Worm (Caenorhabditis elegans) whole organism, young adult: ENCODE results near the gene R08C7.1.

Experiments used
- B0019.2 ChIP-seq: fragments of 200-800 bp; sonication (Bioruptor generic); conservative IDR thresholded peaks from 2 replicates; pipeline ENCODE4 v1.3.6; 2022; ENCODE audit warnings: missing genetic modification reagents, missing genetic modification characterization, missing compliant biosample characterization
- B0035.1 ChIP-seq: sonication (generic microtip); optimal IDR thresholded peaks from 2 replicates; lab custom pipeline; 2016; ENCODE audit warnings: missing genetic modification characterization, mild to moderate bottlenecking, missing compliant biosample characterization, missing genotype, missing genetic modification reagents
- B0336.3 ChIP-seq: fragments of 200-800 bp; sonication (Bioruptor generic); IDR thresholded peaks from 2 replicates; pipeline ENCODE4 v1.3.6; 2022; ENCODE audit warnings: missing genetic modification characterization, missing compliant biosample characterization
- F10E7.11 ChIP-seq: sonication (generic microtip); optimal IDR thresholded peaks from 2 replicates; lab custom pipeline; 2017; ENCODE audit warnings: mild to moderate bottlenecking, missing genetic modification characterization, moderate library complexity, missing compliant biosample characterization
- F22D6.2 ChIP-seq: sonication (generic microtip); optimal IDR thresholded peaks from 2 replicates; lab custom pipeline; 2016; ENCODE audit warnings: mild to moderate bottlenecking, missing genetic modification characterization, missing compliant biosample characterization
- F23B12.7 ChIP-seq: sonication (generic microtip); optimal IDR thresholded peaks from 2 replicates; lab custom pipeline; 2017; ENCODE audit warnings: missing genetic modification characterization, mild to moderate bottlenecking, missing compliant biosample characterization, antibody characterized with exemption, moderate library complexity; ENCODE audit not compliant: insufficient read depth
- K11D2.4 ChIP-seq: fragments of 200-800 bp; sonication (Bioruptor generic); IDR thresholded peaks from 2 replicates; pipeline ENCODE4 v1.3.6; 2022; ENCODE audit warnings: missing genetic modification reagents, missing genetic modification characterization, missing compliant biosample characterization
- K12H6.12 ChIP-seq: fragments of 200-800 bp; sonication (Bioruptor generic); optimal IDR thresholded peaks from 2 replicates; lab custom pipeline; 2018; ENCODE audit warnings: mild to moderate bottlenecking, missing genetic modification characterization, missing compliant biosample characterization
- T07F8.4 ChIP-seq: sonication (generic microtip); optimal IDR thresholded peaks from 2 replicates; lab custom pipeline; 2016; ENCODE audit warnings: mild to moderate bottlenecking, missing genetic modification characterization, moderate library complexity, missing compliant biosample characterization
- Y53G8AR.9 ChIP-seq: fragments of 200-800 bp; sonication (Bioruptor generic); conservative IDR thresholded peaks from 2 replicates; pipeline ENCODE4 v1.3.6; 2022; ENCODE audit warnings: missing genetic modification reagents, missing genetic modification characterization, missing compliant biosample characterization
- Y56A3A.18 ChIP-seq: fragments of 200-800 bp; sonication (Bioruptor generic); IDR thresholded peaks from 2 replicates; pipeline ENCODE4 v1.3.6; 2022; ENCODE audit warnings: missing genetic modification reagents, missing genetic modification characterization, missing compliant biosample characterization
- ZK185.1 ChIP-seq: sonication (generic microtip); optimal IDR thresholded peaks from 2 replicates; lab custom pipeline; 2016; ENCODE audit warnings: mild to moderate bottlenecking, missing genetic modification characterization, missing compliant biosample characterization; ENCODE audit not compliant: poor library complexity, severe bottlenecking
- akir-1 ChIP-seq: fragments of 200-800 bp; sonication (Bioruptor generic); optimal IDR thresholded peaks from 2 replicates; lab custom pipeline; 2018; ENCODE audit warnings: mild to moderate bottlenecking, missing genetic modification characterization, moderate library complexity, missing compliant biosample characterization
- atf-7 ChIP-seq: sonication (generic microtip); optimal IDR thresholded peaks from 2 replicates; lab custom pipeline; 2017; ENCODE audit warnings: mild to moderate bottlenecking, missing genetic modification characterization, missing compliant biosample characterization
- attf-5 ChIP-seq: fragments of 200-800 bp; sonication (Bioruptor generic); optimal IDR thresholded peaks from 2 replicates; lab custom pipeline; 2018; ENCODE audit warnings: mild to moderate bottlenecking, missing genetic modification characterization, missing compliant biosample characterization
- attf-6 ChIP-seq: fragments of 200-800 bp; sonication (Bioruptor generic); IDR thresholded peaks from 2 replicates; pipeline ENCODE4 v1.3.6; 2022; ENCODE audit warnings: missing genetic modification reagents, missing genetic modification characterization, missing compliant biosample characterization
- bed-2 ChIP-seq: fragments of 200-800 bp; sonication (Bioruptor generic); IDR thresholded peaks from 2 replicates; pipeline ENCODE4 v1.3.6; 2022; ENCODE audit warnings: missing genetic modification reagents, missing genetic modification characterization, missing compliant biosample characterization
- cebp-1 ChIP-seq, 2 experiments: fragments of 200-800 bp in 1 of 2; sonication (Bioruptor generic) in 1 of 2; sonication (generic microtip) in 1 of 2; IDR thresholded peaks in 1 of 2; optimal IDR thresholded peaks in 1 of 2; 2 replicates each; pipeline versions ENCODE4 v1.3.6 to Lab custom; 2017 to 2022; ENCODE audit warnings: missing compliant biosample characterization in 2 of 2, missing genetic modification characterization in 2 of 2, mild to moderate bottlenecking in 1 of 2, missing genetic modification reagents in 1 of 2, moderate library complexity in 1 of 2
- ceh-100 ChIP-seq: fragments of 200-800 bp; sonication (Bioruptor generic); IDR thresholded peaks from 2 replicates; pipeline ENCODE4 v1.3.6; 2022; ENCODE audit warnings: missing genetic modification reagents, missing genetic modification characterization, missing compliant biosample characterization
- chd-7 ChIP-seq: sonication (generic microtip); optimal IDR thresholded peaks from 2 replicates; lab custom pipeline; 2016; ENCODE audit warnings: mild to moderate bottlenecking, missing genetic modification characterization, moderate library complexity, missing compliant biosample characterization
- dox-1 ChIP-seq: fragments of 200-800 bp; sonication (Bioruptor generic); IDR thresholded peaks from 2 replicates; pipeline ENCODE4 v1.3.6; 2022; ENCODE audit warnings: missing genetic modification reagents, missing genetic modification characterization, missing compliant biosample characterization
- dpl-1 ChIP-seq: fragments of 150-350 bp; optimal IDR thresholded peaks from 2 replicates; lab custom pipeline; 2014; ENCODE audit warnings: missing biosample characterization, missing genetic modification reagents, missing genetic modification characterization
- egrh-3 ChIP-seq: fragments of 200-800 bp; sonication (Bioruptor generic); IDR thresholded peaks from 2 replicates; pipeline ENCODE4 v1.3.6; 2022; ENCODE audit warnings: missing genetic modification reagents, missing genetic modification characterization, missing compliant biosample characterization
- hmg-1.2 ChIP-seq: fragments of 200-800 bp; sonication (Bioruptor generic); IDR thresholded peaks from 2 replicates; pipeline ENCODE4 v1.3.6; 2022; ENCODE audit warnings: missing genetic modification reagents, missing genetic modification characterization, missing compliant biosample characterization
- let-526 ChIP-seq: fragments of 200-800 bp; sonication (Bioruptor generic); IDR thresholded peaks from 2 replicates; pipeline ENCODE4 v1.3.6; 2022; ENCODE audit warnings: missing genetic modification reagents, missing genetic modification characterization, missing compliant biosample characterization
- let-607 ChIP-seq, 2 experiments: fragments of 200-800 bp in 1 of 2; sonication (Bioruptor generic) in 1 of 2; sonication (generic microtip) in 1 of 2; optimal IDR thresholded peaks; 2 replicates each; lab custom pipeline; 2016 to 2018; ENCODE audit warnings: mild to moderate bottlenecking in 2 of 2, missing compliant biosample characterization in 2 of 2, missing genetic modification characterization in 2 of 2, moderate library complexity in 2 of 2, missing genotype in 1 of 2
- lin-26 ChIP-seq: fragments of 200-800 bp; sonication (Bioruptor generic); IDR thresholded peaks from 2 replicates; pipeline ENCODE4 v1.3.6; 2022; ENCODE audit warnings: missing genetic modification reagents, missing genetic modification characterization, missing compliant biosample characterization
- lin-40 ChIP-seq: sonication (generic microtip); optimal IDR thresholded peaks from 2 replicates; lab custom pipeline; 2016; ENCODE audit warnings: missing genetic modification characterization, mild to moderate bottlenecking, missing compliant biosample characterization, missing genotype, missing genetic modification reagents
- lin-54 ChIP-seq: fragments of 200-800 bp; sonication (Bioruptor generic); optimal IDR thresholded peaks from 2 replicates; lab custom pipeline; 2018; ENCODE audit warnings: mild to moderate bottlenecking, missing genetic modification characterization, missing compliant biosample characterization
- lsl-1 ChIP-seq: fragments of 200-800 bp; sonication (Bioruptor generic); optimal IDR thresholded peaks from 2 replicates; lab custom pipeline; 2018; ENCODE audit warnings: mild to moderate bottlenecking, missing genetic modification characterization, moderate library complexity, missing compliant biosample characterization
- madf-10 ChIP-seq: sonication (generic microtip); optimal IDR thresholded peaks from 2 replicates; lab custom pipeline; 2016; ENCODE audit warnings: mild to moderate bottlenecking, missing genetic modification characterization, missing compliant biosample characterization
- mcd-1 ChIP-seq: fragments of 200-800 bp; sonication (Bioruptor generic); IDR thresholded peaks from 2 replicates; pipeline ENCODE4 v1.3.6; 2022; ENCODE audit warnings: missing genetic modification reagents, missing genetic modification characterization, missing compliant biosample characterization
- mel-28 ChIP-seq: sonication (generic microtip); optimal IDR thresholded peaks from 2 replicates; lab custom pipeline; 2016; ENCODE audit warnings: borderline replicate concordance, mild to moderate bottlenecking, missing genetic modification characterization, missing compliant biosample characterization
- mxl-1 ChIP-seq: sonication (generic microtip); optimal IDR thresholded peaks from 2 replicates; lab custom pipeline; 2016; ENCODE audit warnings: missing genetic modification characterization, missing compliant biosample characterization
- nhr-120 ChIP-seq: fragments of 200-800 bp; sonication (Bioruptor generic); IDR thresholded peaks from 2 replicates; pipeline ENCODE4 v1.3.6; 2022; ENCODE audit warnings: missing genetic modification characterization, missing compliant biosample characterization
- nhr-80 ChIP-seq: sonication (generic microtip); optimal IDR thresholded peaks from 2 replicates; lab custom pipeline; 2016; ENCODE audit warnings: missing genetic modification characterization, missing compliant biosample characterization
- pbrm-1 ChIP-seq: fragments of 200-800 bp; sonication (Bioruptor generic); IDR thresholded peaks from 2 replicates; pipeline ENCODE4 v1.3.6; 2022; ENCODE audit warnings: missing genetic modification reagents, missing genetic modification characterization, missing compliant biosample characterization
- rcor-1 ChIP-seq: fragments of 200-800 bp; sonication (Bioruptor generic); IDR thresholded peaks from 2 replicates; pipeline ENCODE4 v1.3.6; 2022; ENCODE audit warnings: missing genetic modification reagents, missing genetic modification characterization, missing compliant biosample characterization
- rec-8 ChIP-seq, 2 experiments: sonication (generic microtip); optimal IDR thresholded peaks; 2 replicates each; lab custom pipeline; 2016; ENCODE audit warnings: mild to moderate bottlenecking in 2 of 2, missing genetic modification characterization in 2 of 2, missing genetic modification reagents in 2 of 2, missing genotype in 2 of 2, missing biosample characterization in 1 of 2, missing compliant biosample characterization in 1 of 2, moderate library complexity in 1 of 2
- snpc-4 ChIP-seq, 5 experiments: fragments of 150-350 bp in 1 of 5; sonication (generic microtip) in 4 of 5; optimal IDR thresholded peaks; 2 replicates each; lab custom pipeline; 2014 to 2018; ENCODE audit warnings: missing genetic modification characterization in 5 of 5, missing biosample characterization in 3 of 5, antibody characterized with exemption in 2 of 5, mild to moderate bottlenecking in 2 of 5, missing compliant biosample characterization in 2 of 5, missing genotype in 2 of 5, moderate library complexity in 2 of 5, missing genetic modification reagents in 1 of 5
- sptf-2 ChIP-seq: fragments of 200-800 bp; sonication (Bioruptor generic); optimal IDR thresholded peaks from 2 replicates; lab custom pipeline; 2018; ENCODE audit warnings: mild to moderate bottlenecking, missing genetic modification characterization, missing compliant biosample characterization
- tbp1 ChIP-seq: fragments of 200-800 bp; sonication (Bioruptor generic); optimal IDR thresholded peaks from 2 replicates; lab custom pipeline; 2018; ENCODE audit warnings: mild to moderate bottlenecking, missing genetic modification characterization, missing compliant biosample characterization
- zfh-2 ChIP-seq: fragments of 200-800 bp; sonication (Bioruptor generic); conservative IDR thresholded peaks from 2 replicates; pipeline ENCODE4 v1.3.6; 2022; ENCODE audit warnings: missing genetic modification reagents, missing genetic modification characterization, missing compliant biosample characterization
- zim-3 ChIP-seq: sonication (generic microtip); optimal IDR thresholded peaks from 2 replicates; lab custom pipeline; 2017; ENCODE audit warnings: mild to moderate bottlenecking, missing genetic modification characterization, moderate library complexity, missing compliant biosample characterization
- ztf-22 ChIP-seq: fragments of 200-800 bp; sonication (Bioruptor generic); optimal IDR thresholded peaks from 2 replicates; lab custom pipeline; 2018; ENCODE audit warnings: mild to moderate bottlenecking, missing genetic modification characterization, moderate library complexity, missing compliant biosample characterization
- ztf-3 ChIP-seq: fragments of 200-800 bp; sonication (Bioruptor generic); optimal IDR thresholded peaks from 2 replicates; lab custom pipeline; 2018; ENCODE audit warnings: mild to moderate bottlenecking, missing genetic modification characterization, missing compliant biosample characterization

The R08C7.1 gene

ce11 chrIV:4406054-4406539, 45.6 kb upstream of the R08C7.1 start (continued):
- peak; percentile 32; the same call in 1 of the 2 replicates for TF ChIP-seq B0336.3 (GFP tag; lab: Robert Waterston, UW)
- TF ChIP-seq ztf-22 (GFP tag; lab: Kevin White, UChicago): peak; percentile 27
- TF ChIP-seq nhr-120: no peak
- TF ChIP-seq hmg-1.2 (GFP tag; lab: Robert Waterston, UW): peak; percentile 41; the same call in 1 of the 2 replicates
- peak; percentile 57; the same call in 1 of the 2 replicates for TF ChIP-seq dox-1 (GFP tag; lab: Robert Waterston, UW)
- no peak for TF ChIP-seq T07F8.4 (tag; lab: Kevin White, UChicago)
- 0 out of 2 replicates have a peak, but pooled peaks have one; percentile 41 for TF ChIP-seq pbrm-1 (GFP tag; lab: Robert Waterston, UW)
- TF ChIP-seq mcd-1 (GFP tag; lab: Robert Waterston, UW): peak; percentile 87
- TF ChIP-seq B0035.1: no peak
- TF ChIP-seq bed-2 (GFP tag; lab: Robert Waterston, UW): no peak
- no peak for TF ChIP-seq attf-6
- peak; percentile 36; the same call in 1 of the 2 replicates for TF ChIP-seq rcor-1 (GFP tag; lab: Robert Waterston, UW)
- TF ChIP-seq Y53G8AR.9 (GFP tag; lab: Robert Waterston, UW): no peak; the same call in 1 of the 2 replicates
- TF ChIP-seq F10E7.11: no peak
- no peak for TF ChIP-seq lsl-1 (GFP tag; lab: Kevin White, UChicago)
- no peak for TF ChIP-seq sptf-2
- TF ChIP-seq F23B12.7 (tag; lab: Kevin White, UChicago): no peak
- TF ChIP-seq ztf-3 (GFP tag; lab: Kevin White, UChicago): no peak
- peak; percentile 53 for TF ChIP-seq atf-7 (tag; lab: Kevin White, UChicago)
- no peak for TF ChIP-seq zim-3 (tag; lab: Kevin White, UChicago)
- TF ChIP-seq Y56A3A.18 (GFP tag; lab: Robert Waterston, UW): 0 out of 2 replicates have a peak, but pooled peaks have one; percentile 15
- TF ChIP-seq akir-1: peak; percentile 62
- TF ChIP-seq dpl-1 (GFP tag; lab: Kevin White, UChicago): no peak
- no peak for TF ChIP-seq mel-28 (tag; lab: Kevin White, UChicago)
- no peak for TF ChIP-seq mxl-1 (tag; lab: Kevin White, UChicago)
- TF ChIP-seq attf-5 (GFP tag; lab: Kevin White, UChicago): peak; percentile 79
- peak; percentile 26 for TF ChIP-seq madf-10 (tag; lab: Kevin White, UChicago)
- TF ChIP-seq nhr-80 (tag; lab: Kevin White, UChicago): peak; percentile 91
- peak; percentile 41 for TF ChIP-seq cebp-1 (GFP tag; IDR thresholded peaks at IDR 0.05; lab: Robert Waterston, UW)
- peak; percentile 57 for TF ChIP-seq cebp-1 (tag; optimal IDR thresholded peaks at IDR 0.05; lab: Kevin White, UChicago)
- no peak for TF ChIP-seq ZK185.1 (tag; lab: Kevin White, UChicago)
- TF ChIP-seq chd-7 (tag; lab: Kevin White, UChicago): peak; percentile 36
- no peak for TF ChIP-seq let-526 (GFP tag; lab: Robert Waterston, UW)
- peak; percentile 33; the same call in 1 of the 2 replicates for TF ChIP-seq K11D2.4 (GFP tag; lab: Robert Waterston, UW)
- TF ChIP-seq ceh-100 (GFP tag; lab: Robert Waterston, UW): no peak
- TF ChIP-seq lin-54: peak; percentile 29
- TF ChIP-seq snpc-4 (GFP tag; optimal IDR thresholded peaks at IDR 0.05; lab: Kevin White, UChicago): no peak
- TF ChIP-seq snpc-4 (tag; optimal IDR thresholded peaks at IDR 0.05; lab: Kevin White, UChicago): peak in 2 of 4 experiments; percentile 3 to 55
- TF ChIP-seq, all 124 proteins: peak for 27

DNA sequence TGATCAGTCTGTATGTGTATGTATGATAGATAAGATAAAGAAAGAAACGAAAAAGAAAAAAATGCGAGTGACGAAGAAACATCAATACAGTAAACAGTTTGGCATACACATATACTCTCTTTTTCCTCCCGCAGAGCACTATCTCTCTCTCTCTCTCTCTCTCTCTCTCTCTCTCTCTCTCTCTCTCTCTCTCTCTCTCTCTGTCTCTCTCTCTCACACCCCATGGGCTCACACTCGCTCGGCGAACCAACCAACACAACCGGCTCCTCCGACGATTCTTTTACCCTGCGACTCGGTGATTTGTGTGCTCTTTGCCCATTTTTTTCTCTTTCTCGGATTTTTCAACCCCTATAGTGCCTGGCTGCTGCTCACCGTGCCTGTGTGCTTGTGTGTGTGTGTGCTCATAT, 44.6 kb upstream of the R08C7.1 start:
- TF ChIP-seq tbp1 (peak; percentile 34), lin-40 (tag; lab: Kevin White, UChicago) (no peak), K12H6.12 (tag; lab: Kevin White, UChicago) (peak; percentile 11), F23B12.7 (tag; lab: Kevin White, UChicago) (no peak), nhr-120 (no peak), F22D6.2 (tag; lab: Kevin White, UChicago) (no peak), lin-26 (0 out of 2 replicates have a peak, but pooled peaks have one; percentile 17), zfh-2 (peak; percentile 93), egrh-3 (GFP tag; lab: Robert Waterston, UW) (peak; percentile 77), rec-8 (tag; optimal IDR thresholded peaks at IDR 0.05; lab: Kevin White, UChicago) (no peak), attf-6 (no peak), B0019.2 (GFP tag; lab: Robert Waterston, UW) (no peak), let-607 (tag; optimal IDR thresholded peaks at IDR 0.05; lab: Kevin White, UChicago) (no peak)
